Fruit fly (Drosophila melanogaster): Measurements from ENCODE around the gene CG31917.

CG31917 gene

dm6 chr2L:5009306-5010030 is 1.2 kb downstream of the CG31917 start, which contains the start of gene Rtnl1 (continued):
- TF ChIP-seq hb (GFP tag; IDR thresholded peaks at IDR 0.05; ENCODE audit: partially characterized antibody) = peak; percentile 79
- no peak for TF ChIP-seq Atf3 (GFP tag; optimal IDR thresholded peaks at IDR 0.05)
- no peak for TF ChIP-seq CG3726 (GFP tag; IDR thresholded peaks at IDR 0.05)
- no peak for TF ChIP-seq CG33557 (GFP tag; optimal IDR thresholded peaks at IDR 0.05)
- no peak for TF ChIP-seq CG2875 (GFP tag; optimal IDR thresholded peaks at IDR 0.05)
- TF ChIP-seq cwo (GFP tag; optimal IDR thresholded peaks at IDR 0.05) = no peak
- TF ChIP-seq CG4404 (GFP tag; IDR thresholded peaks at IDR 0.05) = no peak
- no peak for TF ChIP-seq bowl (GFP tag; IDR thresholded peaks at IDR 0.05)
- no peak for TF ChIP-seq CG32767 (GFP tag; IDR thresholded peaks at IDR 0.05)
- TF ChIP-seq CG31224 (GFP tag; IDR thresholded peaks at IDR 0.05) = no peak
- TF ChIP-seq tap (tag; optimal IDR thresholded peaks at IDR 0.05) = no peak
- TF ChIP-seq E2f1 (GFP tag; IDR thresholded peaks at IDR 0.05) = no peak
- TF ChIP-seq CG18262 (tag; optimal IDR thresholded peaks at IDR 0.05) = peak; percentile 22
- no peak for TF ChIP-seq grn (GFP tag; optimal IDR thresholded peaks at IDR 0.05)
- TF ChIP-seq CG10366 (GFP tag; IDR thresholded peaks at IDR 0.05) = no peak
- no peak for TF ChIP-seq sqz (GFP tag; optimal IDR thresholded peaks at IDR 0.05)
- peak in 1 of 2 experiments; percentile 62 for TF ChIP-seq Pdp1 (GFP tag; optimal IDR thresholded peaks at IDR 0.05)
- no peak for TF ChIP-seq CG8388 (GFP tag; optimal IDR thresholded peaks at IDR 0.05)
- peak; percentile 51 for TF ChIP-seq CG8290 (GFP tag; optimal IDR thresholded peaks at IDR 0.05)
- TF ChIP-seq CG8290 (tag; optimal IDR thresholded peaks at IDR 0.05) = peak in 1 of 2 experiments; percentile 88
- TF ChIP-seq CG10654 (GFP tag; optimal IDR thresholded peaks at IDR 0.05) = no peak
- TF ChIP-seq Spps (tag; optimal IDR thresholded peaks at IDR 0.05) = no peak
- peak; percentile 66 for TF ChIP-seq CG8478 (optimal IDR thresholded peaks at IDR 0.05)
- TF ChIP-seq knrl (GFP tag; IDR thresholded peaks at IDR 0.05; ENCODE audit: partially characterized antibody) = peak; percentile 92
- TF ChIP-seq CG31388 (GFP tag; optimal IDR thresholded peaks at IDR 0.05) = no peak
- no peak for TF ChIP-seq cad (GFP tag; optimal IDR thresholded peaks at IDR 0.05)
- no peak for TF ChIP-seq bsh (GFP tag; optimal IDR thresholded peaks at IDR 0.05)
- peak; percentile 52 for TF ChIP-seq CG12155 (GFP tag; optimal IDR thresholded peaks at IDR 0.05)
- no peak for TF ChIP-seq HLH54F (GFP tag; optimal IDR thresholded peaks at IDR 0.05)
- TF ChIP-seq fd64A (GFP tag; optimal IDR thresholded peaks at IDR 0.05) = no peak
- TF ChIP-seq ftz-f1 (GFP tag; optimal IDR thresholded peaks at IDR 0.05) = peak; percentile 96
- TF ChIP-seq Drgx (GFP tag; IDR thresholded peaks at IDR 0.05) = no peak
- peak; percentile 3 for TF ChIP-seq az2 (GFP tag; optimal IDR thresholded peaks at IDR 0.05)
- TF ChIP-seq Fer3 (tag; optimal IDR thresholded peaks at IDR 0.05) = no peak
- TF ChIP-seq CG33213 (GFP tag; optimal IDR thresholded peaks at IDR 0.05) = peak; percentile 87
- no peak for TF ChIP-seq Sox100B (GFP tag; optimal IDR thresholded peaks at IDR 0.05)
- TF ChIP-seq Gsc (GFP tag; IDR thresholded peaks at IDR 0.05) = no peak
- peak; percentile 93 for TF ChIP-seq CG11504 (tag; optimal IDR thresholded peaks at IDR 0.05)
- TF ChIP-seq CG5180 (GFP tag; optimal IDR thresholded peaks at IDR 0.05) = no peak
- no peak for TF ChIP-seq dmrt99B (tag; optimal IDR thresholded peaks at IDR 0.05)
- peak; percentile 42 for TF ChIP-seq CG15601 (tag; optimal IDR thresholded peaks at IDR 0.05)
- TF ChIP-seq odd (GFP tag; optimal IDR thresholded peaks at IDR 0.05) = no peak
- no peak for TF ChIP-seq pnt (GFP tag; optimal IDR thresholded peaks at IDR 0.05)
- TF ChIP-seq CG17829 (tag; optimal IDR thresholded peaks at IDR 0.05) = peak; percentile 68
- no peak for TF ChIP-seq Poxn (GFP tag; IDR thresholded peaks at IDR 0.05)
- no peak for TF ChIP-seq lov (optimal IDR thresholded peaks at IDR 0.05)
- TF ChIP-seq lov (GFP tag; IDR thresholded peaks at IDR 0.05) = no peak
- no peak for TF ChIP-seq CG8359 (GFP tag; optimal IDR thresholded peaks at IDR 0.05; ENCODE audit: borderline replicate concordance)
- no peak for TF ChIP-seq ham (GFP tag; IDR thresholded peaks at IDR 0.05)
- no peak for TF ChIP-seq Oaz (GFP tag; IDR thresholded peaks at IDR 0.05)
- TF ChIP-seq eve (GFP tag; optimal IDR thresholded peaks at IDR 0.05) = no peak

All from whole organism, embryonic.